Fruit fly (Drosophila melanogaster): ENCODE data around the gene Abl.

Abl gene

DNA sequence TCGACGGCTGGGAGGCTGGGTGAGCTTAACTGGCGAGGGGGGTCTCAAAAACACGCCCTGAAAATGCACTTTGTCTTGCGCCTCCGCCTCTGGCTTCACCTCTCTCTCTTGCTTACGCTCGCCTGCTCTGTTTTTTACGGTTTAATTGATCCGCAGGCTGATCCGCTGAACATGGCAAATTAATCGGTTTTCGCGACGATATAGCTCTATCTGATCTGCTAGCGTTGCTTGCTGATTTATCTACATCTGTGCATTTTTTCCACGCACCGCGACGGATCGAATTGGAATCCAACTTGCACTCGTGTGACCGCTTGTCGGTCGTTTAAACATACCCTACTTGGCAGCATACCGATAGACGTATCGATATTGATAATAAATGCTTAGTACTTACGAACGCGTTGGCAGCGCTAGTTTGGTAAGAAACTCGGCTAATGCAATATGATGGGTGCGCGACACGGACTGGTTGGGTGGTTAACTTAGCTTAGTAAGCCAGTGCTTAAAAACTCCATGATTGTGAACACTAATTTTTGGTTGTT, at the start of gene Abl:
Gene Abl (minus strand): TSS at position 305 of the 536 bp plus-strand sequence.
- TF ChIP-seq psq (optimal IDR thresholded peaks at IDR 0.05) (no peak), Sin3A (optimal IDR thresholded peaks at IDR 0.05) (no peak), ttk (optimal IDR thresholded peaks at IDR 0.05) (no peak), Myc (optimal IDR thresholded peaks at IDR 0.05) (no peak)

DNA sequence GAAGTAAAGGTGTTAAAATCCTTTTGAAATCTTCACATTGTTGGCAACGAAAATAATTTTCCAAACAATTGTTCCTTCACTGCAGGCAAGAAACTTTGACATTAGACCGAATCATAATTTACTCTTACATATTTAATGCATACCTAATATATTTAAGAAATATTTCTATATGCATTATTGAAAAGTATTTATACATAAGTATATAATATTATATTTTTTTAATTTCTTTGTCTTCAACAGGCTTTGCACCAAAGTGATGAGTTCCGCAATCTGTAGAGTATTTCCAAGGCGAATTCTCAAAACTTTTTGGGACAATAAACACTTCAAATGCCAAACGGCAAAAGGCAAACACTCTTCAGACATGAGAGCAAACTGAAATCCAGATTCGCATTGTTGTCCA, 49.4 kb upstream of the Abl start:
- TF ChIP-seq Sin3A (optimal IDR thresholded peaks at IDR 0.05) (no peak), ttk (optimal IDR thresholded peaks at IDR 0.05) (no peak), h (optimal IDR thresholded peaks at IDR 0.05) (no peak), insv (optimal IDR thresholded peaks at IDR 0.05) (no peak), psq (optimal IDR thresholded peaks at IDR 0.05) (no peak), Myc (optimal IDR thresholded peaks at IDR 0.05) (no peak)

DNA sequence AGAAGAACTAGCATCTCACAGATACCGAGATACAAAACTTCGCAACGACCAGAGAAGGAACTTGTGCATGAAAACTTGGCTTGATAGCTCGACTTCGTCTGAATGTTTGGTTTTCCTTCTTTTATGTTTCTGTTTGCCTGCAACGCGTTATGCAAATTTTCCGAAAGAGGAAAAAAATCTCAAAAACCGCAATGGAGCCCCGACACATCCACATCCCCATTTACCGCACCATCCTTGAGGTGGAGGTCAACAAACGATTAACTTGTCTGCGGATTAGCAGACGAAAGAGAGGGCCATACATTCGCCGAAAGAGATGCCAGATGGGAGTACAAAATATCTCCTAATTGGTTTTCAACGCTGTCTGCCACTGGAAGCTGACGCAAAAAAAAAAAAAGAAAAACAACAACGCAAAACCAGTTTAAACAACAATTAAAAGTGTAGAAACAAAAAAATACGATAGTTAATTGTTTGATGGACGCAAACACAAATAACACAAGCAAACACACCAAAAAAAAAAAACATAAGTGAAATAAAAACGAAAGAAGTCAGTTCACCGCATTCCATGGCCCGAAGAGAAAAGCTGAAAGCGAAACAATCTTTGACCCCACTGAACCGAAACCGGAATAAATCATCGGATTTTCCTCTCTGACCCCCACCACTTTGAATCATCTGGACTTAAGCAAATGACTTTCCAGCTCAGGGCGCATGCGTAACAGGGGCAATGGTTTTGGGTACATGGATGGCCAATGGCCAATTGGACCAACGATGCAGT, 47.6 kb upstream of the Abl start:
- no peak for TF ChIP-seq h (optimal IDR thresholded peaks at IDR 0.05)
- no peak for TF ChIP-seq ttk (optimal IDR thresholded peaks at IDR 0.05)

DNA sequence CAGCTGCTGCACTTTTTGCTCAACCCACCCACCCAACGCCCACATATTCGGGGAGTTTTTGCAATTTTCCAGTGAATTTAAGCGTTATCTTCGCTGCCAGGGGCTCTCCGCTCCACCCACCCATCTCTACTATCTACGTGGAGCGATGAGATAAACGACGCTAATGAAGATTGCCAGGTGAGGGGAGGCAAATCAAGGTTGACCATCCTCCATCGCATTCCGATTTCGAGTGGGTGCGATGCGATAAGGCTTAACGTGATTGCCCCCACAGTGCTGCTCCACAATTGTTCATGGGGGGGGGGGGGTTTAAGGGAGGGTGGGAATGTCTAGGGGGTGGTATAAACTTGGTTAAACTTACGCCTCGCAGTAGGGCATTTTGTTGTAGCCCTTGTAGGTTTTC, 46.2 kb upstream of the Abl start:
- no peak for TF ChIP-seq insv (optimal IDR thresholded peaks at IDR 0.05)
- no peak for TF ChIP-seq psq (optimal IDR thresholded peaks at IDR 0.05)
- no peak for TF ChIP-seq ttk (optimal IDR thresholded peaks at IDR 0.05)
- no peak for TF ChIP-seq Sin3A (optimal IDR thresholded peaks at IDR 0.05)
- TF ChIP-seq h (optimal IDR thresholded peaks at IDR 0.05), result no peak
- TF ChIP-seq Myc (optimal IDR thresholded peaks at IDR 0.05), result no peak

DNA sequence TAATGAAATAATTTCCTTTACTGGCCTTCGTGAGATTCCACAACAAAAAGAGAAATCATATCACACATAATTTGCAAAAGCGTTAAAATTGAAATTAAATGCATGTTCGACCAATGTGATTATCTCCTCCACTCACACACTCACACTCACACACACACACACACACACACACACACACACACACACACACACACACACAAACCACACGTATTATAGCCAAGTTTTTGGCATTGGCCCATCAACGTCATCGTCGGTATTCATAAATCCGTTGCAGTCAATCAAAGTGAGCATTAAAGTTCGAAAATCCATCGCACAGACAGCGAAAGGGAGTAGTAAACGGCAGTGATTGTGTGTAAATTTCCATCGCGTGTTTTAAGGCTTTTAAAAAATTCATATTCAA, 42.4 kb upstream of the Abl start:
- TF ChIP-seq psq (optimal IDR thresholded peaks at IDR 0.05) (no peak), Sin3A (optimal IDR thresholded peaks at IDR 0.05) (no peak), h (optimal IDR thresholded peaks at IDR 0.05) (no peak), ttk (optimal IDR thresholded peaks at IDR 0.05) (no peak), Myc (optimal IDR thresholded peaks at IDR 0.05) (no peak), insv (optimal IDR thresholded peaks at IDR 0.05) (no peak)

DNA sequence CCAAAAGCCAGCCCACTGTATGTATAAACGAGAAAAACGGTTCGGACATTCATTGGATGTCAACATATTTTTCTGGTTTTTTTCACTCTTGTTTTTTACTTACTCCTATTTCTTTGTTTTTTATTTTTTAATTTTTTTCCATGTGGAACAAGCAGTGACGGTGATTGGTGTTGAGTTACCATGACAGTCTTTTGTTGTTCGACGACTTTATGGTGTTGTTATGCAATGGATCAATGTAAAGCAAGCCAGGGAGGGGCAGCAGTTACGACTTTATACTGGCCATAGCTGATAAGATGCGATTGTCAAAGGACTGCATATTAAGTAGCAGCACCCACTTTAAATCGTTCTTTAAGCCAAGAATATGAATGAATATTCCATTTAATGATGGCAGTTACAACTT, 41.8 kb upstream of the Abl start:
- TF ChIP-seq psq (optimal IDR thresholded peaks at IDR 0.05) (no peak), h (optimal IDR thresholded peaks at IDR 0.05) (no peak), Myc (optimal IDR thresholded peaks at IDR 0.05) (no peak), ttk (optimal IDR thresholded peaks at IDR 0.05) (no peak), insv (optimal IDR thresholded peaks at IDR 0.05) (no peak), Sin3A (optimal IDR thresholded peaks at IDR 0.05) (no peak)

DNA sequence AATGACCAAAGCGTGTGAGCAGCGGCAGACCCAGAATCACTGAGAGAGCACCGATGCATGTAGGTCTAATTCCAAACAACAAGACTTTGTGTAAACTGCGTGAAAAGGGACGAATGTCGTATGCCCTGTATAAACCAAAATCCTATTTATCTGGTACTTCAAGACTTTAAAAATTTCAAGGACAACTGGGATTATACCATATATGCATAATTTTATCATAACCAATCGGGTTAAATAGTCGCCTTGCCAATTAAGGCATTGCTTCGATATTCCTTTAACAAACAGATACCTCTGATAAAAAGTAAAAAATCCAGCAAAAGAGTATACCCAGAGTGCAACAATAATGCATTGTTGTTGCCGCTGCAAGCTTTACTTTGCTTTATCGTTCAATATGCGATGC, 35.3 kb upstream of the Abl start:
- TF ChIP-seq psq (optimal IDR thresholded peaks at IDR 0.05) (no peak), Sin3A (optimal IDR thresholded peaks at IDR 0.05) (no peak), insv (optimal IDR thresholded peaks at IDR 0.05) (no peak)

DNA sequence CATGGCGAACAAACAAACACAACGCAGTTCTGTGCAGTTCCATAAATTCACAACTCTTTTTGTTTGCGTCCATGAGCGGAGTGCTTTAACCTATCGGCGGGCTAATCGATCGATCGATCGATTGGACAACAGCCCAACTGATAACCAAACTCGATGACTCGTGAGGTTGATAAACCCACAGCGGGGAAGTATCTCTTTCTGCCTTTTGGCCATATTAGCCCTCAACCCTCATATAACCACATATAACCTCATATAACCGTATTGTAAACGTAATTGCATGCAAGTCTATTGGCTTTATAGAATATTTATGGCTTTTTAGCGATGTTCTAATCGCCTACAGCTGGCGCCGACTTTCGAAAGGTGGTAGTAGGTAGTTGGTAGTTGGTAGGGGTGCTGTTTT, 34.7 kb upstream of the Abl start:
- TF ChIP-seq Myc (optimal IDR thresholded peaks at IDR 0.05) (no peak), Sin3A (optimal IDR thresholded peaks at IDR 0.05) (no peak), ttk (optimal IDR thresholded peaks at IDR 0.05) (no peak), psq (optimal IDR thresholded peaks at IDR 0.05) (no peak), h (optimal IDR thresholded peaks at IDR 0.05) (no peak), insv (optimal IDR thresholded peaks at IDR 0.05) (no peak)

DNA sequence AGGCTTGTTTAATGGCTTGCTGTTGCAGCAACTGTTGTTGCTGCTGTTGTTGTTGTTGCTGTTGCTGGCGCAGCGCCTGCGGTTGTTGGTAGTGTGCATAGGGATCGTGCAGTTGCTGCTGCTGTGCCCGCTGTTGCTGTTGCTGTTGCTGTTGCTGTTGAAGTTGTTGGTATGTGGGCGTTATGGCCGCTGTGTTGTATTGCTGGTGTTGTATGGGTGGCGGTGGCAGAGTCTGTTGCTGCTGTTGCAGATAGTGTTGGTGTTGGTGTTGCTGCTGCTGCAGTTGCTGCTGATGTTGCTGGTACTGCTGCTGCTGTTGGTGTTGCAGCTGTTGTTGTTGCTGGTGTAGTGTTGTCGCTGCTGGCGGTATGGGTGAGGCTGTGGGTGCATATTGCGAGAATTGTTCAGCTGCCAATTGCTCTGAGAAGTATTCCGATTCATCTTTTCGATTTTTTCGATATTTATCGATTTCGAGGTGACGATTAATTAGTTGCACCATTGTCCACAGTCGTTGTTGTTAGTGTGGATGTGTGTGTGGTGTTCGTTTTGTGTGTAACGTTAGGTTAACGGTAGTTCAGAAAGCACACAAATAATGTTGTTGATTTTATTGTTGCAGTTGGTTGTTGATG, 31.9 kb upstream of the Abl start:
- TF ChIP-seq ttk (optimal IDR thresholded peaks at IDR 0.05) (no peak), Sin3A (optimal IDR thresholded peaks at IDR 0.05) (no peak), h (optimal IDR thresholded peaks at IDR 0.05) (no peak)

DNA sequence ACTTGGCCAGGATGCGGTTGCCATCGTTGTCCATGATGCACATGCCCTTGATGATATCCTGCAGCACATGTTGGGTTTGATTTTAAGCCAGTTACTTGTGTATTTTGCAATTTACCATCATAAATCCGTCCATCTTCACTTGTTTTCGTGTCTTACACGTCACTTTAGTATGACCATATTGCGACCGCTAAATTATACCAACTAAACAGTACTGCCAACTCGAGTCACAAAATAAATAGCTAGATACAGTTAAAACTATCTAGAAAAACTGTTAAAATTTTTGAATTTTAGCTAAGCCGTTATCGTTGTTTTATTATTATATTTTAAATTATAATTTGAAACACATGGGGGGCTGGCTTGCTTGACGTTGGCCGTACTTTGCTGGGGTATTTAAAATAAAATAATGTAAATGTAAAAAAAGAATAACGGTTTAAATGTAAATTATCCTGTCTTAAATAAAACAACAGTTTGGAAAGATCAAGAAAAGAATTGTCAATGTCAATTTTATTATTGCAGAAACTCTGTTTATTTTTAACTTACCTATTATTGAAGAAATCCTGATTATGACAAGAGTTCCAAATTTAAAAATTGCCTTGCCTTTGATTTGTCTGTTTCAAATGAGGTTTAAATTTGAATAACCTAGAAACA, 25.8 kb upstream of the Abl start, which contains the start of the genes zetaCOP and CG13032:
Gene zetaCOP (minus strand): TSS at position 189 of the 648 bp plus-strand sequence.
Gene CG13032 (plus strand): TSS at position 598 of the 648 bp plus-strand sequence.
- no peak for TF ChIP-seq Sin3A (optimal IDR thresholded peaks at IDR 0.05)
- TF ChIP-seq Myc (optimal IDR thresholded peaks at IDR 0.05), result no peak
- no peak for TF ChIP-seq insv (optimal IDR thresholded peaks at IDR 0.05)
- no peak for TF ChIP-seq h (optimal IDR thresholded peaks at IDR 0.05)

DNA sequence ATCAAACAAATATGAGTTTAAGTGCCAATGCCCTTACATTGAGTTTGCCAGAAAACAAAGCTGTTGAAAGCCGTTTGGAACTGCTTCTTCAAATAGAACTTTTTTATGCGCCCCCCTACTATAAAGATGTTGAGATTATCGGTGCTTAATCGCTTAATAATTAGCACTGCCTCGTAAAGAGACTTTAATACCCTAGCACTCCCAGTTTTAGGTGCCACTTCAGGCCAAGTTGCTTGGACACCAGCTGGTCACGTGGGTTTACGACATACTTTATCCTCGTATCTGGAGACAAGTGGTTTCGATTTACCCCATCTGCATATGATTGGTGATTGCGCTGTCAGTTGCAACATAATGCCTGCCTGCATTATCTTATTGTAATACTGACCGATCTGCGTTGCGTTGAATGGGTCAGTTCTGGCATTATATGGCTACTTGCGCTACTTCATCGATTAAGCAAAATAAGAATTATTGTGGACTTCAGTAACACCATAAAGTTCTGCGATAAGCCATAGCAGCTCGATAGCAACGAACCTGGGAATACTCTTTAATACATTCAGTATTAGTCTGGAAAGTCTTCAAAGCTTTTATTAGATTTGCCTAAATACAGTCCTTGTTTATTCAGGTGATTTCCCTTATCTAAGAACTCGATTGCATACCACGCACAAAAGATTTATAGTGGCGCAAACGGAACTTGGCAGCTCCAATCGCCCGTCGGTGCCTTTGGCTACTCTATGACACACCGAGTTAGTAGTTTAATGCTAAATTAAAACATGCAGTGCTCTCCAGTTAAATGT, 23.4 kb upstream of the Abl start:
- TF ChIP-seq ttk (optimal IDR thresholded peaks at IDR 0.05) (no peak), Myc (optimal IDR thresholded peaks at IDR 0.05) (no peak), psq (optimal IDR thresholded peaks at IDR 0.05) (no peak), h (optimal IDR thresholded peaks at IDR 0.05) (no peak), insv (optimal IDR thresholded peaks at IDR 0.05) (no peak), Sin3A (optimal IDR thresholded peaks at IDR 0.05) (no peak)

DNA sequence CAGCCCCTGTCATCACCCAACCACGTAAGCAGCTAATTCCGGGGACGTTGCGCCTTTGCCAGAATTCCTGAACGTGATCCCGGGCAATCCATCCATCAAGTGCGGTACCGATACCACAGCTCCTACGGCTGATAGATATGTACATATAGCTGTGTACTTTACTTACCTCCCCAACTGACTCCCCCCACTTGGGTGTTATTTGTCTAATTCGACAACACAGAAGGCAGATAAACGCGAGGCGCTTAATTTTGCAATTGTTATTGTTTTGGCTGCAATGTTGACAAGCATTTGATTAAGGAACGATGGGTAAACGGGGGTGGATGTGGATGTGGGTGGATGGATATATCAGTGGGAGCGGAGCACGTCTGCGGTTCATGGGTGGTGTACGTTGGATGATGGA, 22.5 kb upstream of the Abl start:
- TF ChIP-seq psq (optimal IDR thresholded peaks at IDR 0.05) (no peak), ttk (optimal IDR thresholded peaks at IDR 0.05) (no peak), Sin3A (optimal IDR thresholded peaks at IDR 0.05) (no peak), insv (optimal IDR thresholded peaks at IDR 0.05) (no peak), Myc (optimal IDR thresholded peaks at IDR 0.05) (no peak), h (optimal IDR thresholded peaks at IDR 0.05) (no peak)
